Fruit fly (Drosophila melanogaster) whole organism, embryonic: ENCODE results near the gene CG15547.

Experiments used
- Awh ChIP-seq: fragments of 200-800 bp; sonication (Bioruptor generic); IDR thresholded peaks from 2 replicates; pipeline ENCODE4, ENCODE4 v1.3.6; 2022; ENCODE audit warnings: missing biosample characterization, missing genetic modification characterization
- CG13894 ChIP-seq: fragments of 200-800 bp; sonication (Bioruptor generic); optimal IDR thresholded peaks from 3 replicates; lab custom pipeline; 2018; ENCODE audit warnings: missing biosample characterization, mild to moderate bottlenecking, missing genetic modification characterization, moderate library complexity
- CG16863 ChIP-seq: fragments of 200-800 bp; sonication (Bioruptor generic); optimal IDR thresholded peaks from 3 replicates; lab custom pipeline; 2016; ENCODE audit warnings: missing biosample characterization, missing genetic modification characterization
- CG34376 ChIP-seq: fragments of 200-800 bp; sonication (Bioruptor generic); optimal IDR thresholded peaks from 2 replicates; lab custom pipeline; 2018; ENCODE audit warnings: missing biosample characterization, mild to moderate bottlenecking, missing genetic modification characterization
- CG3995 ChIP-seq: fragments of 200-800 bp; sonication (Bioruptor generic); optimal IDR thresholded peaks from 3 replicates; lab custom pipeline; 2016; ENCODE audit warnings: missing biosample characterization, missing genetic modification characterization
- CG6854 ChIP-seq: fragments of 200-800 bp; sonication (Bioruptor generic); optimal IDR thresholded peaks from 3 replicates; lab custom pipeline; 2017; ENCODE audit warnings: missing biosample characterization, mild to moderate bottlenecking, missing genetic modification characterization
- Sox100B ChIP-seq: fragments of 200-800 bp; sonication (Bioruptor generic); optimal IDR thresholded peaks from 3 replicates; lab custom pipeline; 2018; ENCODE audit warnings: missing biosample characterization, mild to moderate bottlenecking, missing genetic modification characterization
- corto ChIP-seq: fragments of 200-800 bp; sonication (Bioruptor generic); optimal IDR thresholded peaks from 2 replicates; lab custom pipeline; 2016; ENCODE audit warnings: missing biosample characterization, mild to moderate bottlenecking, missing genetic modification characterization, moderate library complexity
- dati ChIP-seq: fragments of 200-800 bp; sonication (Bioruptor generic); IDR thresholded peaks from 2 replicates; pipeline ENCODE4 v1.3.6; 2022; ENCODE audit warnings: missing biosample characterization, missing genetic modification characterization
- gro ChIP-seq: fragments of 200-800 bp; sonication (Bioruptor generic); optimal IDR thresholded peaks from 2 replicates; lab custom pipeline; 2016; ENCODE audit warnings: missing biosample characterization, missing genetic modification characterization

DNA sequence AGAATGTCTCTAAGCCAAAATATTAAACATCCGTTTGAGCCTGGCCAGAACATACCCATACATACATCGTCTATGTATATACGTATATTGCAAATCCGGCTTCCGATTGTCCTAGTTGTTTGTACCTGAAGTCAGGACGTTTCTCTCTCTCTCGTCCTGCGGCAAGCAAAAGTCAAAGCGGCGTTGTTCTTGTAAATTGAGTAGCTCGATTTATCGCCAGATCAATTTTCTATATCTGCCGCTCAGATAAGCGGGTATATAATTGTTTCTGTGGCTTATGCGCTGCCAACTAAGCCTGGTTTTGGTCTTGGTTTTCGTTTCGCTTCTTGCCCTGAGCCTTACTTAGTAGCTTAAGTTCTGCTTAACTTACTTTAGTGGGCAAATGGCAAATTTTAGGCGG is 26.7 kb downstream of the CG15547 start:
- no peak for TF ChIP-seq corto (GFP tag; lab: Kevin White, UChicago)
- TF ChIP-seq dati (GFP tag; lab: Robert Waterston, UW), result no peak
- TF ChIP-seq CG6854 (GFP tag; lab: Kevin White, UChicago), result no peak
- no peak for TF ChIP-seq gro (GFP tag; lab: Kevin White, UChicago)
- no peak for TF ChIP-seq Awh (GFP tag; lab: Robert Waterston, UW)
- TF ChIP-seq CG34376 (GFP tag; lab: Kevin White, UChicago), result no peak
- TF ChIP-seq CG16863 (GFP tag; lab: Kevin White, UChicago), result no peak
- TF ChIP-seq CG3995, result no peak
- TF ChIP-seq CG13894 (tag; lab: Kevin White, UChicago), result no peak
- TF ChIP-seq Sox100B (GFP tag; lab: Kevin White, UChicago), result no peak
